Worm (Caenorhabditis elegans): Measurements from ENCODE around the gene crn-7.

The crn-7 gene

DNA sequence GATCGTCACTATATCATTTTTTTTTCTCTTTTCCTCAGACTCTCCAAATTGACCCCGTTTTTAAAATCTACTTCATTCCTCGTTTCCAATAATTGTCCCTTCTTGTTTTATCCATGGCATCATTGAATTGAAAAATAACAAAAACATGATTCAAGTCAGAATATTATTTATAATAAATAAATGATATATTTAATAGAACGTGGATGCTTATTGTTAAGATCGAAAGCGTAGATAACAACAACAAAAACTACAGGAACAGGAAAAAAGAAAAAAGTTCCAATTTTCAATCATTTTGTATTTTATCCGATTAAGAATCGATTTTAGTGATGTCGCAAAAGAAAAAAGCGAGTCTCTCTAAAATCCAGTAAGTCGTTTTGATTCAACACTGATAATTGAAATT is 44.1 kb downstream of the crn-7 start, which contains the start of gene F10E9.2:
TSS of gene F10E9.2 (plus strand) at position 301 of the 400 bp plus-strand sequence.
- TF ChIP-seq mep-1 (tag; optimal IDR thresholded peaks at IDR 0.05), result peak; percentile 2
- no peak for TF ChIP-seq attf-4 (tag; optimal IDR thresholded peaks at IDR 0.05)

DNA sequence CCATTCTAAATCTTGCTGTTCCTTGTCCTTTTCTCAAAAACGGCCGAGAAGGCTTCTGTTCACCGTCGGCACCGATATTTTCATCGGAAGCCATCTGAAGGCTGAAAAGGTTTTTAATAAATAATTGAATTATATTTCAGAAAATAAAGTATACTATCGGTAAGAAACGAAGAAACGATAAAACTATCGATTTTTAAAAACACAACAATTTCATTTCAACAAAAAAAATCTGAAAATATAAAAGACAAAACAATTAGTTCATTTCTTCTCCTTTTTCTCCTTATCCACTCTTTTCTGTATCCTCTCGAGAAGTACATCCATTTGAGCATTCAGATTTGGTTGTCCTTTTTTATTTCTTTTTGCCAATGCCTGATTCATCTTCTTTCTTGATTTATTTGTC is 50.2 kb downstream of the crn-7 start, which contains the start of gene sas-4:
TSS of gene sas-4 (minus strand) at position 101 of the 400 bp plus-strand sequence.
- TF ChIP-seq mes-2 (tag; optimal IDR thresholded peaks at IDR 0.05; ENCODE audit: poor library complexity, severe bottlenecking), result no peak
- TF ChIP-seq nhr-111 (GFP tag; optimal IDR thresholded peaks at IDR 0.05), result no peak
- TF ChIP-seq vab-7 (GFP tag; IDR thresholded peaks at IDR 0.05), result no peak

DNA sequence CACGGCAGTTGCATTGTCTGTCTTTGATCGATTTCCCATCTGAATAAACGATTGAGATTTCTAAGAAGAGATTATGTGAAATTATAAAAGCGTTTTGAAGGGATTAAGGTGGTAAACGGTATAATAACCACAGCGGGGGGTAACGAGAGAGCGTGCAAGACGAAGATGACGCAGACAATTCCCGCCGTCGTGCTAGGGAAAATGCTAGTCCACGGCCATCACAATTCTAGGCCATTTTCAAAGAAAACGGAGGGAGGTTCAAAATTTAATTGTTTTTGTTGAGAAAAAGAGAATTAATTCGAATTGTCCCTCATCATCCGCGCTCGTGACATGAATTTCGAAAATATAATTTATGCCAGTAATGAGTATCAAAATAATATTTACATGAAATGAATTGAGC is 50.8 kb downstream of the crn-7 start, which contains the start of gene F10E9.11:
TSS of gene F10E9.11 (minus strand) at position 161 of the 400 bp plus-strand sequence.
- no peak for TF ChIP-seq skn-1 (tag; optimal IDR thresholded peaks at IDR 0.05)
- no peak for TF ChIP-seq mdt-29 (GFP tag; IDR thresholded peaks at IDR 0.05)
- TF ChIP-seq zip-2 (tag; optimal IDR thresholded peaks at IDR 0.05), result no peak
- peak; percentile 48; the same call in 1 of the 2 replicates for TF ChIP-seq ceh-44 (GFP tag; IDR thresholded peaks at IDR 0.05)
- no peak for TF ChIP-seq lin-15B (tag; optimal IDR thresholded peaks at IDR 0.05)
- no peak; the same call in 1 of the 2 replicates for TF ChIP-seq D1046.2 (GFP tag; IDR thresholded peaks at IDR 0.05)
- peak; percentile 72 for TF ChIP-seq dve-1 (tag; optimal IDR thresholded peaks at IDR 0.05; ENCODE audit: insufficient read depth)
- peak; percentile 57 for TF ChIP-seq hlh-30 (tag; optimal IDR thresholded peaks at IDR 0.05; ENCODE audit: insufficient read depth)
- peak; percentile 73; the same call in 1 of the 2 replicates for TF ChIP-seq arid-1 (GFP tag; conservative IDR thresholded peaks at IDR 0.05)
- TF ChIP-seq gei-8 (GFP tag; optimal IDR thresholded peaks at IDR 0.05), result no peak
- TF ChIP-seq pha-4 (GFP tag; IDR thresholded peaks at IDR 0.05), result no peak
- peak; percentile 18 for TF ChIP-seq pha-4 (tag; optimal IDR thresholded peaks at IDR 0.05)
- TF ChIP-seq lin-29 (GFP tag; IDR thresholded peaks at IDR 0.05), result no peak
- TF ChIP-seq sdz-12 (GFP tag; optimal IDR thresholded peaks at IDR 0.05), result no peak
- peak; percentile 63 for TF ChIP-seq hmg-1.1 (GFP tag; IDR thresholded peaks at IDR 0.05)
- TF ChIP-seq hlh-11 (tag; optimal IDR thresholded peaks at IDR 0.05), result no peak
- TF ChIP-seq unc-130 (GFP tag; optimal IDR thresholded peaks at IDR 0.05), result peak; percentile 96
- no peak for TF ChIP-seq spr-3 (GFP tag; optimal IDR thresholded peaks at IDR 0.05)
- TF ChIP-seq F44E2.7 (GFP tag; IDR thresholded peaks at IDR 0.05), result no peak
- no peak for TF ChIP-seq dmd-9 (GFP tag; IDR thresholded peaks at IDR 0.05)
- peak; percentile 58 for TF ChIP-seq mep-1 (tag; optimal IDR thresholded peaks at IDR 0.05)
- TF ChIP-seq daf-8 (GFP tag; IDR thresholded peaks at IDR 0.05), result no peak
- peak; percentile 64 for TF ChIP-seq mxl-3 (GFP tag; optimal IDR thresholded peaks at IDR 0.05)
- TF ChIP-seq fkh-10 (GFP tag; optimal IDR thresholded peaks at IDR 0.05), result no peak
- TF ChIP-seq nhr-11 (tag; optimal IDR thresholded peaks at IDR 0.05), result peak; percentile 18
- TF ChIP-seq nhr-48 (tag; optimal IDR thresholded peaks at IDR 0.05), result peak; percentile 24
- no peak for TF ChIP-seq cey-2 (tag; optimal IDR thresholded peaks at IDR 0.05; ENCODE audit: borderline replicate concordance, insufficient read depth)
- TF ChIP-seq ZK546.5 (tag; optimal IDR thresholded peaks at IDR 0.05), result no peak
- peak; percentile 98 for TF ChIP-seq mes-2 (tag; optimal IDR thresholded peaks at IDR 0.05; ENCODE audit: poor library complexity, severe bottlenecking)
- no peak for TF ChIP-seq mdl-1 (tag; optimal IDR thresholded peaks at IDR 0.05)
- TF ChIP-seq zip-11 (GFP tag; IDR thresholded peaks at IDR 0.05), result no peak
- no peak for TF ChIP-seq lim-7 (GFP tag; IDR thresholded peaks at IDR 0.05)
- TF ChIP-seq nhr-111 (GFP tag; optimal IDR thresholded peaks at IDR 0.05), result no peak
- no peak for TF ChIP-seq Y105C5A.15 (GFP tag; IDR thresholded peaks at IDR 0.05)
- no peak for TF ChIP-seq ztf-7 (tag; optimal IDR thresholded peaks at IDR 0.05)
- no peak for TF ChIP-seq R02D3.7 (tag; optimal IDR thresholded peaks at IDR 0.05)
- no peak for TF ChIP-seq aly-2 (tag; optimal IDR thresholded peaks at IDR 0.05)
- TF ChIP-seq saeg-2 (GFP tag; IDR thresholded peaks at IDR 0.05), result no peak
- TF ChIP-seq attf-4 (tag; optimal IDR thresholded peaks at IDR 0.05), result no peak
- peak; percentile 82 for TF ChIP-seq Y48G9A.11 (GFP tag; IDR thresholded peaks at IDR 0.05)
- 0 out of 2 replicates have a peak, but pooled peaks have one; percentile 20 for TF ChIP-seq tra-1 (GFP tag; IDR thresholded peaks at IDR 0.05)
- no peak for TF ChIP-seq nhr-237 (tag; optimal IDR thresholded peaks at IDR 0.05)
- TF ChIP-seq nhr-102 (tag; optimal IDR thresholded peaks at IDR 0.05), result peak; percentile 13
- TF ChIP-seq ctbp-1 (GFP tag; IDR thresholded peaks at IDR 0.05), result no peak
- TF ChIP-seq nhr-77 (tag; optimal IDR thresholded peaks at IDR 0.05), result no peak

Data from whole organism, L4 larva.